Worm (Caenorhabditis elegans) whole organism, late embryonic: ENCODE data around the gene srh-214.

Source experiments
- C08G9.2 ChIP-seq: sonication (generic microtip); optimal IDR thresholded peaks from 2 replicates; lab custom pipeline; 2016; ENCODE audit warnings: mild to moderate bottlenecking, missing genetic modification characterization, moderate library complexity, missing compliant biosample characterization
- K02D7.2 ChIP-seq: sonication (generic microtip); optimal IDR thresholded peaks from 2 replicates; lab custom pipeline; 2017; ENCODE audit warnings: mild to moderate bottlenecking, missing genetic modification characterization, missing compliant biosample characterization
- K09A11.1 ChIP-seq: sonication (generic microtip); optimal IDR thresholded peaks from 2 replicates; lab custom pipeline; 2017; ENCODE audit warnings: antibody characterized with exemption, mild to moderate bottlenecking, missing genetic modification characterization, missing compliant biosample characterization; ENCODE audit not compliant: insufficient read depth
- T23F11.4 ChIP-seq: fragments of 200-800 bp; sonication (Bioruptor generic); optimal IDR thresholded peaks from 2 replicates; lab custom pipeline; 2018; ENCODE audit warnings: mild to moderate bottlenecking, missing genetic modification characterization, missing compliant biosample characterization
- ama-1 ChIP-seq: fragments of 150-350 bp; optimal IDR thresholded peaks from 2 replicates; lab custom pipeline; 2014
- ceh-14 ChIP-seq: sonication (generic microtip); optimal IDR thresholded peaks from 2 replicates; lab custom pipeline; 2016; ENCODE audit warnings: missing genotype, missing genetic modification characterization, missing compliant biosample characterization
- ceh-22 ChIP-seq: sonication (generic microtip); optimal IDR thresholded peaks from 2 replicates; lab custom pipeline; 2017; ENCODE audit warnings: missing biosample characterization, missing genetic modification characterization
- ceh-30 ChIP-seq: fragments of 150-350 bp; optimal IDR thresholded peaks from 2 replicates; lab custom pipeline; 2014; ENCODE audit warnings: missing biosample characterization, missing genetic modification characterization
- ceh-45 ChIP-seq: fragments of 200-800 bp; sonication (Bioruptor generic); IDR thresholded peaks from 2 replicates; pipeline ENCODE4 v1.3.6; 2022; ENCODE audit warnings: missing genetic modification reagents, missing genetic modification characterization, missing compliant biosample characterization
- ceh-6 ChIP-seq: fragments of 200-800 bp; sonication (Bioruptor generic); optimal IDR thresholded peaks from 2 replicates; lab custom pipeline; 2018; ENCODE audit warnings: mild to moderate bottlenecking, missing genetic modification characterization, missing compliant biosample characterization
- dve-1 ChIP-seq: sonication (generic microtip); optimal IDR thresholded peaks from 2 replicates; lab custom pipeline; 2017; ENCODE audit warnings: antibody characterized with exemption, mild to moderate bottlenecking, missing genetic modification characterization, missing compliant biosample characterization
- ets-4 ChIP-seq: sonication (generic microtip); optimal IDR thresholded peaks from 2 replicates; lab custom pipeline; 2016; ENCODE audit warnings: missing genetic modification characterization, missing compliant biosample characterization
- fkh-10 ChIP-seq: fragments of 150-350 bp; optimal IDR thresholded peaks from 2 replicates; lab custom pipeline; 2014; ENCODE audit warnings: missing biosample characterization, missing genetic modification reagents, missing genetic modification characterization
- fkh-6 ChIP-seq: sonication (generic microtip); optimal IDR thresholded peaks from 2 replicates; lab custom pipeline; 2016; ENCODE audit warnings: missing genetic modification characterization, missing compliant biosample characterization
- hlh-13 ChIP-seq: fragments of 200-800 bp; sonication (Bioruptor generic); optimal IDR thresholded peaks from 2 replicates; lab custom pipeline; 2018; ENCODE audit warnings: mild to moderate bottlenecking, missing genetic modification characterization, missing compliant biosample characterization
- hlh-30 ChIP-seq: sonication (generic microtip); optimal IDR thresholded peaks from 2 replicates; lab custom pipeline; 2017; ENCODE audit warnings: antibody characterized with exemption, missing genetic modification characterization, missing compliant biosample characterization; ENCODE audit not compliant: insufficient read depth
- hlh-8 ChIP-seq: sonication (generic microtip); optimal IDR thresholded peaks from 2 replicates; lab custom pipeline; 2016; ENCODE audit warnings: missing genotype, missing genetic modification characterization, missing compliant biosample characterization
- lin-11 ChIP-seq: fragments of 200-800 bp; sonication (Bioruptor generic); optimal IDR thresholded peaks from 2 replicates; lab custom pipeline; 2018; ENCODE audit warnings: mild to moderate bottlenecking, missing genetic modification characterization, missing compliant biosample characterization
- madf-2 ChIP-seq: sonication (generic microtip); optimal IDR thresholded peaks from 2 replicates; lab custom pipeline; 2017; ENCODE audit warnings: missing genetic modification characterization, missing compliant biosample characterization
- nfya-1 ChIP-seq: sonication (generic microtip); optimal IDR thresholded peaks from 2 replicates; lab custom pipeline; 2017; ENCODE audit warnings: missing genetic modification characterization, mild to moderate bottlenecking, missing compliant biosample characterization, antibody characterized with exemption, moderate library complexity
- nhr-11 ChIP-seq: fragments of 150-350 bp; optimal IDR thresholded peaks from 2 replicates; lab custom pipeline; 2014; ENCODE audit warnings: missing biosample characterization, missing genetic modification characterization
- npax-4 ChIP-seq: sonication (generic microtip); optimal IDR thresholded peaks from 2 replicates; lab custom pipeline; 2016; ENCODE audit warnings: missing genetic modification characterization, missing compliant biosample characterization
- odd-2 ChIP-seq: sonication (generic microtip); optimal IDR thresholded peaks from 2 replicates; lab custom pipeline; 2017; ENCODE audit warnings: antibody characterized with exemption, mild to moderate bottlenecking, missing genetic modification characterization, missing compliant biosample characterization
- pat-9 ChIP-seq: fragments of 200-800 bp; sonication (Bioruptor generic); optimal IDR thresholded peaks from 2 replicates; lab custom pipeline; 2018; ENCODE audit warnings: mild to moderate bottlenecking, missing genetic modification characterization, moderate library complexity, missing compliant biosample characterization
- pros-1 ChIP-seq: fragments of 150-350 bp; optimal IDR thresholded peaks from 2 replicates; lab custom pipeline; 2014; ENCODE audit warnings: missing biosample characterization, missing genetic modification reagents, missing genetic modification characterization
- rnt-1 ChIP-seq: sonication (generic microtip); optimal IDR thresholded peaks from 2 replicates; lab custom pipeline; 2016; ENCODE audit warnings: missing genetic modification characterization, missing compliant biosample characterization
- sdc-2 ChIP-seq: sonication (generic microtip); optimal IDR thresholded peaks from 2 replicates; lab custom pipeline; 2016; ENCODE audit warnings: missing genotype, missing genetic modification characterization, missing compliant biosample characterization
- sox-2 ChIP-seq: fragments of 200-800 bp; sonication (Bioruptor generic); IDR thresholded peaks from 2 replicates; pipeline ENCODE4 v1.3.6; 2022; ENCODE audit warnings: missing genetic modification reagents, missing genetic modification characterization, missing compliant biosample characterization
- sox-4 ChIP-seq: sonication (generic microtip); optimal IDR thresholded peaks from 2 replicates; lab custom pipeline; 2017; ENCODE audit warnings: mild to moderate bottlenecking, missing genetic modification characterization, inconsistent platforms, missing compliant biosample characterization
- syd-9 ChIP-seq: sonication (generic microtip); optimal IDR thresholded peaks from 2 replicates; lab custom pipeline; 2016; ENCODE audit warnings: mild to moderate bottlenecking, missing genetic modification characterization, moderate library complexity, missing compliant biosample characterization
- ttx-3 ChIP-seq: sonication (generic microtip); optimal IDR thresholded peaks from 2 replicates; lab custom pipeline; 2016; ENCODE audit warnings: missing genetic modification reagents, missing genetic modification characterization, missing compliant biosample characterization
- unc-3 ChIP-seq, 2 experiments: fragments of 200-800 bp in 1 of 2; sonication (Bioruptor generic) in 1 of 2; sonication (generic microtip) in 1 of 2; conservative IDR thresholded peaks in 1 of 2; optimal IDR thresholded peaks in 1 of 2; 2 replicates each; pipeline versions ENCODE4 v1.3.6 to Lab custom; 2016 to 2022; ENCODE audit warnings: missing compliant biosample characterization in 2 of 2, missing genetic modification characterization in 2 of 2, missing genetic modification reagents in 1 of 2
- unc-55 ChIP-seq: sonication (generic microtip); optimal IDR thresholded peaks from 2 replicates; lab custom pipeline; 2017; ENCODE audit warnings: missing biosample characterization, missing genetic modification reagents, missing genetic modification characterization
- unc-86 ChIP-seq: sonication (generic microtip); optimal IDR thresholded peaks from 2 replicates; lab custom pipeline; 2016; ENCODE audit warnings: missing genetic modification characterization, missing compliant biosample characterization
- zip-5 ChIP-seq: sonication (generic microtip); optimal IDR thresholded peaks from 2 replicates; lab custom pipeline; 2016; ENCODE audit warnings: missing genetic modification characterization, missing compliant biosample characterization
- ztf-16 ChIP-seq: sonication (generic microtip); optimal IDR thresholded peaks from 2 replicates; lab custom pipeline; 2017; ENCODE audit warnings: missing genetic modification characterization, missing compliant biosample characterization

The srh-214 gene

ce11 chrV:16781974-16782373 lies 47.6 kb downstream of the srh-214 start:
- no peak for TF ChIP-seq ceh-22 (tag; lab: Kevin White, UChicago)
- no peak for TF ChIP-seq pros-1 (tag; lab: Kevin White, UChicago)
- TF ChIP-seq K02D7.2, result no peak
- TF ChIP-seq ceh-30 (tag; lab: Kevin White, UChicago), result no peak
- TF ChIP-seq dve-1 (tag; lab: Kevin White, UChicago), result no peak
- no peak for TF ChIP-seq hlh-30 (tag; lab: Kevin White, UChicago)
- no peak for TF ChIP-seq ama-1 (lab: Kevin White, UChicago)
- TF ChIP-seq ztf-16 (tag; lab: Kevin White, UChicago), result no peak
- TF ChIP-seq nfya-1 (tag; lab: Kevin White, UChicago), result no peak
- TF ChIP-seq, all 69 proteins: peak for 0

- no peak for TF ChIP-seq hlh-13
- TF ChIP-seq syd-9 (tag; lab: Kevin White, UChicago), result no peak
- no peak for TF ChIP-seq zip-5 (tag; lab: Kevin White, UChicago)
- no peak for TF ChIP-seq C08G9.2 (tag; lab: Kevin White, UChicago)
- TF ChIP-seq ama-1 (lab: Kevin White, UChicago), result no peak
- no peak for TF ChIP-seq unc-3 (GFP tag; conservative IDR thresholded peaks at IDR 0.05; lab: Robert Waterston, UW)
- TF ChIP-seq unc-3 (tag; optimal IDR thresholded peaks at IDR 0.05; lab: Kevin White, UChicago), result no peak
- no peak for TF ChIP-seq sdc-2
- TF ChIP-seq sox-2, result no peak
- TF ChIP-seq T23F11.4 (GFP tag; lab: Kevin White, UChicago), result no peak
- TF ChIP-seq fkh-10, result no peak
- TF ChIP-seq, all 69 proteins: peak for 0
Observed at ce11 chrV:16780554-16780953, 49.0 kb downstream of the srh-214 start.

ce11 chrV:16779971-16780370 lies 49.6 kb downstream of the srh-214 start:
- TF ChIP-seq pat-9 (tag; lab: Kevin White, UChicago) (no peak), unc-86 (tag; lab: Kevin White, UChicago) (no peak), npax-4 (tag; lab: Kevin White, UChicago) (no peak), pros-1 (tag; lab: Kevin White, UChicago) (no peak), fkh-6 (tag; lab: Kevin White, UChicago) (no peak)
- TF ChIP-seq, all 69 proteins: peak for 0

ce11 chrV:16779281-16779597 lies 50.3 kb downstream of the srh-214 start:
- TF ChIP-seq K09A11.1 (tag; lab: Kevin White, UChicago), result no peak
- TF ChIP-seq odd-2 (tag; lab: Kevin White, UChicago), result no peak
- no peak for TF ChIP-seq madf-2 (tag; lab: Kevin White, UChicago)
- no peak for TF ChIP-seq lin-11 (tag; lab: Kevin White, UChicago)
- no peak for TF ChIP-seq unc-55 (GFP tag; lab: Kevin White, UChicago)
- no peak for TF ChIP-seq nhr-11 (tag; lab: Kevin White, UChicago)
- no peak for TF ChIP-seq pros-1 (tag; lab: Kevin White, UChicago)
- TF ChIP-seq ceh-14 (tag; lab: Kevin White, UChicago), result no peak
- TF ChIP-seq ttx-3 (tag; lab: Kevin White, UChicago), result no peak
- TF ChIP-seq ceh-6, result no peak
- no peak for TF ChIP-seq ama-1 (lab: Kevin White, UChicago)
- no peak for TF ChIP-seq fkh-10
- no peak for TF ChIP-seq sox-2
- TF ChIP-seq nfya-1 (tag; lab: Kevin White, UChicago), result no peak
- no peak for TF ChIP-seq sox-4 (tag; lab: Kevin White, UChicago)
- TF ChIP-seq ceh-45 (GFP tag; lab: Robert Waterston, UW), result no peak
- TF ChIP-seq ztf-16 (tag; lab: Kevin White, UChicago), result no peak
- no peak for TF ChIP-seq ets-4
- no peak for TF ChIP-seq hlh-8 (tag; lab: Kevin White, UChicago)
- TF ChIP-seq rnt-1 (tag; lab: Kevin White, UChicago), result no peak
